Worm (Caenorhabditis elegans): ENCODE measurements around the gene plp-1.

DNA sequence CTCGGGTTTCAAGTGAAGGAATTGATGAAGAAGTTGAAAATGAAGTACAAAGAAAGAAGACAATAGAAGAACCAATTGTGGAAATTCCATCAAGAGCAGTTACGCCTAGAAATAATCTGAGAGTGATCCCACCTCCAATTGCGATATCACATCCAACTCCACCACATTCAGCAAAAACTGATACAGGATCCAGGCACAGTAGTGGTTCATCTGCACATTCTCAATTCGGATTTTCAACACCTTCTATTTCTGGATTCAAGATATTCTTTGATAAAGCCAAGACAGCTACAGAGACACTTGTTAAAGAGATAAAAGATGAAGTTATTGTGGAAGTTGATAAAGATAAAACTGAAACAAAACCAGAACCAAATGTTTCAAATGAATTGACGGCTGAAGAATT lies 25.0 kb upstream of the plp-1 start:
- TF ChIP-seq flt-1 (GFP tag; IDR thresholded peaks at IDR 0.05) (no peak), hnd-1 (tag; optimal IDR thresholded peaks at IDR 0.05) (no peak), hmbx-1 (tag; optimal IDR thresholded peaks at IDR 0.05) (no peak), ama-1 (optimal IDR thresholded peaks at IDR 0.05) (no peak), aly-1 (tag; optimal IDR thresholded peaks at IDR 0.05) (no peak), sea-1 (GFP tag; conservative IDR thresholded peaks at IDR 0.05) (no peak), F13C5.2 (tag; optimal IDR thresholded peaks at IDR 0.05) (no peak), ceh-36 (tag; optimal IDR thresholded peaks at IDR 0.05) (no peak)
